Fruit fly (Drosophila melanogaster) whole organism, wandering third instar larva: ENCODE measurements around the gene emc.
A peak's percentile ranks its signal among the peaks of the same experiment; 100 is the strongest.

Experiments
- CG32264 ChIP-seq: fragments of 200-800 bp; sonication (Bioruptor generic); optimal IDR thresholded peaks from 2 replicates; lab custom pipeline; 2016; ENCODE audit warnings: missing biosample characterization, missing genetic modification characterization
- CG9705 ChIP-seq: fragments of 200-800 bp; sonication (Bioruptor generic); optimal IDR thresholded peaks from 2 replicates; lab custom pipeline; 2018; ENCODE audit warnings: missing biosample characterization, mild to moderate bottlenecking, missing genetic modification characterization
- CrebA ChIP-seq: fragments of 200-800 bp; sonication (Bioruptor generic); optimal IDR thresholded peaks from 2 replicates; lab custom pipeline; 2016; ENCODE audit warnings: missing biosample characterization, mild to moderate bottlenecking, missing genetic modification characterization, borderline replicate concordance
- Dfd ChIP-seq: fragments of >200 bp; optimal IDR thresholded peaks from 2 replicates; lab custom pipeline; 2017; ENCODE audit warnings: missing biosample characterization, missing genetic modification characterization
- Dif ChIP-seq: fragments of 200-275, 200-300 bp; sonication (Bioruptor generic); optimal IDR thresholded peaks from 2 replicates; lab custom pipeline; 2018; ENCODE audit warnings: missing biosample characterization, missing genetic modification characterization; ENCODE audit not compliant: partially characterized antibody
- GATAd ChIP-seq: sonication (Bioruptor generic); optimal IDR thresholded peaks from 2 replicates; lab custom pipeline; 2016; ENCODE audit warnings: missing biosample characterization, missing genetic modification characterization
- HLH106 ChIP-seq: fragments of 200-800 bp; optimal IDR thresholded peaks from 3 replicates; lab custom pipeline; 2019; ENCODE audit warnings: missing biosample characterization, mild to moderate bottlenecking, missing genetic modification characterization, moderate library complexity
- Hnf4 ChIP-seq: fragments of 200-800 bp; sonication (Bioruptor generic); optimal IDR thresholded peaks from 2 replicates; lab custom pipeline; 2016; ENCODE audit warnings: missing biosample characterization, mild to moderate bottlenecking, missing genetic modification characterization
- Hr78 ChIP-seq: fragments of >200 bp; optimal IDR thresholded peaks from 2 replicates; lab custom pipeline; 2017; ENCODE audit warnings: missing biosample characterization, missing genetic modification characterization
- Hr83 ChIP-seq: fragments of 200-300 bp; sonication (Bioruptor generic); optimal IDR thresholded peaks from 2 replicates; lab custom pipeline; 2016; ENCODE audit warnings: missing biosample characterization, mild to moderate bottlenecking, missing genetic modification characterization, moderate library complexity; ENCODE audit not compliant: poor library complexity, severe bottlenecking
- Jra ChIP-seq: sonication (Bioruptor generic); optimal IDR thresholded peaks from 2 replicates; lab custom pipeline; 2016; ENCODE audit warnings: missing biosample characterization, missing genetic modification characterization
- Mio ChIP-seq: sonication (Bioruptor generic); optimal IDR thresholded peaks from 2 replicates; lab custom pipeline; 2016; ENCODE audit warnings: missing biosample characterization, missing genetic modification characterization
- Myc ChIP-seq: fragments of >200 bp; optimal IDR thresholded peaks from 2 replicates; lab custom pipeline; 2017
- N ChIP-seq: fragments of >200 bp; optimal IDR thresholded peaks from 2 replicates; lab custom pipeline; 2018; ENCODE audit warnings: missing biosample characterization, missing external identifiers, missing genetic modification characterization
- OdsH ChIP-seq: fragments of 200-800 bp; sonication (Bioruptor generic); optimal IDR thresholded peaks from 2 replicates; lab custom pipeline; 2016; ENCODE audit warnings: missing biosample characterization, mild to moderate bottlenecking, missing genetic modification characterization
- Rel ChIP-seq, 2 experiments: fragments of 200-800 bp; sonication (Bioruptor generic) in 1 of 2; optimal IDR thresholded peaks; 2 replicates in 1 of 2; 3 replicates in 1 of 2; lab custom pipeline; 2016 to 2019; ENCODE audit warnings: mild to moderate bottlenecking in 2 of 2, missing biosample characterization in 2 of 2, missing genetic modification characterization in 2 of 2, moderate library complexity in 1 of 2
- Sp1 ChIP-seq: fragments of 200-800 bp; sonication (Bioruptor generic); optimal IDR thresholded peaks from 3 replicates; lab custom pipeline; 2019; ENCODE audit warnings: missing biosample characterization, mild to moderate bottlenecking, missing genetic modification characterization, moderate library complexity
- Vsx2 ChIP-seq: fragments of 200-300, 225-300 bp; sonication (Bioruptor generic); optimal IDR thresholded peaks from 2 replicates; lab custom pipeline; 2018; ENCODE audit warnings: missing biosample characterization, missing genetic modification characterization; ENCODE audit not compliant: partially characterized antibody
- br ChIP-seq: fragments of 200-800 bp; sonication (Bioruptor generic); optimal IDR thresholded peaks from 2 replicates; lab custom pipeline; 2016; ENCODE audit warnings: missing biosample characterization, missing genetic modification characterization
- brk ChIP-seq: fragments of 200-800 bp; sonication (Bioruptor generic); optimal IDR thresholded peaks from 2 replicates; lab custom pipeline; 2016; ENCODE audit warnings: missing biosample characterization, mild to moderate bottlenecking, missing genetic modification characterization
- dl ChIP-seq, 2 experiments: fragments of 175-275, 200-275 bp in 1 of 2; fragments of 200-275 bp in 1 of 2; sonication (Bioruptor generic); optimal IDR thresholded peaks; lab custom pipeline; 2018; ENCODE audit warnings: mild to moderate bottlenecking in 2 of 2, missing biosample characterization in 2 of 2, missing genetic modification characterization in 2 of 2, moderate library complexity in 2 of 2; ENCODE audit not compliant: partially characterized antibody in 2 of 2, insufficient read depth in 1 of 2
- dmrt93B ChIP-seq: fragments of 200-800 bp; sonication (Bioruptor generic); optimal IDR thresholded peaks from 2 replicates; lab custom pipeline; 2018; ENCODE audit warnings: missing biosample characterization, mild to moderate bottlenecking, missing genetic modification characterization
- ey ChIP-seq: fragments of 200-800 bp; sonication (Bioruptor generic); optimal IDR thresholded peaks from 2 replicates; lab custom pipeline; 2016; ENCODE audit warnings: missing biosample characterization, missing genetic modification characterization
- foxo ChIP-seq, 2 experiments: fragments of 200-800 bp; sonication (Bioruptor generic); optimal IDR thresholded peaks; 2 replicates in 1 of 2; 3 replicates in 1 of 2; lab custom pipeline; 2016 to 2017; ENCODE audit warnings: missing biosample characterization in 2 of 2, missing genetic modification characterization in 2 of 2
- fru ChIP-seq: fragments of 200-800 bp; sonication (Bioruptor generic); optimal IDR thresholded peaks from 3 replicates; lab custom pipeline; 2016; ENCODE audit warnings: missing biosample characterization, mild to moderate bottlenecking, missing genetic modification characterization
- h ChIP-seq: fragments of 200-800 bp; sonication (Bioruptor generic); optimal IDR thresholded peaks from 3 replicates; lab custom pipeline; 2016; ENCODE audit warnings: missing biosample characterization, mild to moderate bottlenecking, missing genetic modification characterization
- jim ChIP-seq: fragments of 175-275, 200-325 bp; sonication (Bioruptor generic); optimal IDR thresholded peaks from 2 replicates; lab custom pipeline; 2016; ENCODE audit warnings: missing biosample characterization, mild to moderate bottlenecking, missing genetic modification characterization
- lola ChIP-seq: fragments of >200 bp; optimal IDR thresholded peaks from 2 replicates; lab custom pipeline; 2017; ENCODE audit warnings: missing biosample characterization, missing genetic modification characterization
- pan ChIP-seq: fragments of >200 bp; optimal IDR thresholded peaks from 2 replicates; lab custom pipeline; 2017
- psq ChIP-seq: fragments of 200-800 bp; sonication (Bioruptor generic); optimal IDR thresholded peaks from 3 replicates; lab custom pipeline; 2017; ENCODE audit warnings: missing biosample characterization, mild to moderate bottlenecking, missing genetic modification characterization, moderate library complexity
- rgr ChIP-seq: fragments of 200-800 bp; sonication (Bioruptor generic); optimal IDR thresholded peaks from 3 replicates; lab custom pipeline; 2016; ENCODE audit warnings: missing biosample characterization, mild to moderate bottlenecking, missing genetic modification characterization
- sage ChIP-seq: fragments of 200-800 bp; sonication (Bioruptor generic); optimal IDR thresholded peaks from 2 replicates; lab custom pipeline; 2016; ENCODE audit warnings: missing biosample characterization, mild to moderate bottlenecking, missing genetic modification characterization
- sv ChIP-seq: fragments of 200-800 bp; sonication (Bioruptor generic); optimal IDR thresholded peaks from 3 replicates; lab custom pipeline; 2016; ENCODE audit warnings: missing biosample characterization, missing genetic modification characterization
- tai ChIP-seq: sonication (Bioruptor generic); optimal IDR thresholded peaks from 2 replicates; lab custom pipeline; 2016; ENCODE audit warnings: missing biosample characterization, missing genetic modification characterization
- usp ChIP-seq: fragments of >200 bp; optimal IDR thresholded peaks from 2 replicates; lab custom pipeline; 2017; ENCODE audit warnings: missing biosample characterization, missing genetic modification characterization
- woc ChIP-seq: sonication (Bioruptor generic); optimal IDR thresholded peaks from 2 replicates; lab custom pipeline; 2016; ENCODE audit warnings: missing biosample characterization, mild to moderate bottlenecking, missing genetic modification characterization

Gene emc

dm6 chr3L:785726-786351 is 36.6 kb downstream of the emc start:
- TF ChIP-seq Vsx2 (GFP tag; lab: Kevin White, UChicago) (no peak), woc (GFP tag; lab: Kevin White, UChicago) (peak; percentile 34), foxo (GFP tag; optimal IDR thresholded peaks at IDR 0.05; lab: Kevin White, UChicago) (peak in 1 of 2 experiments; percentile 69), Hnf4 (peak; percentile 44), fru (GFP tag; lab: Kevin White, UChicago) (peak; percentile 72), HLH106 (tag; lab: Kevin White, UChicago) (peak; percentile 46), rgr (peak; percentile 41), CG9705 (GFP tag; lab: Kevin White, UChicago) (no peak), CG32264 (no peak), OdsH (peak; percentile 35), psq (GFP tag; lab: Kevin White, UChicago) (peak; percentile 34), ey (GFP tag; lab: Kevin White, UChicago) (peak; percentile 58), dmrt93B (GFP tag; lab: Kevin White, UChicago) (peak; percentile 14), br (peak; percentile 54), Sp1 (GFP tag; lab: Kevin White, UChicago) (peak; percentile 18), h (GFP tag; lab: Kevin White, UChicago) (peak; percentile 66)

- TF ChIP-seq Vsx2 (GFP tag; lab: Kevin White, UChicago): no peak
- TF ChIP-seq rgr: no peak
- TF ChIP-seq sage: no peak
- TF ChIP-seq OdsH: no peak
- no peak for TF ChIP-seq Hr83
- TF ChIP-seq CrebA (GFP tag; lab: Kevin White, UChicago): no peak
- TF ChIP-seq Dfd (GFP tag; lab: Kevin White, UChicago): no peak
- TF ChIP-seq woc (GFP tag; lab: Kevin White, UChicago): no peak
- no peak for TF ChIP-seq jim (GFP tag; lab: Kevin White, UChicago)
- TF ChIP-seq Dif (GFP tag; lab: Kevin White, UChicago): no peak
- TF ChIP-seq Jra (GFP tag; lab: Kevin White, UChicago): no peak
- no peak for TF ChIP-seq Sp1 (GFP tag; lab: Kevin White, UChicago)
- no peak for TF ChIP-seq foxo (GFP tag; optimal IDR thresholded peaks at IDR 0.05; lab: Kevin White, UChicago)
- TF ChIP-seq, all 38 proteins: peak for 0
Observed at dm6 chr3L:786835-787234, 37.6 kb downstream of the emc start.

- no peak for TF ChIP-seq Dfd (GFP tag; lab: Kevin White, UChicago)
- TF ChIP-seq sv: no peak
Observed at dm6 chr3L:787635-788034, 38.4 kb downstream of the emc start.

- no peak for TF ChIP-seq Rel (GFP tag; optimal IDR thresholded peaks at IDR 0.05; lab: Kevin White, UChicago)
- TF ChIP-seq Rel (tag; optimal IDR thresholded peaks at IDR 0.05; lab: Kevin White, UChicago): no peak
- TF ChIP-seq Myc (lab: Kevin White, UChicago): no peak
- TF ChIP-seq dl (GFP tag; optimal IDR thresholded peaks at IDR 0.05; lab: Kevin White, UChicago; ENCODE audit: insufficient read depth in 1 of 2, partially characterized antibody in 2 of 2): no peak
- TF ChIP-seq Sp1 (GFP tag; lab: Kevin White, UChicago): no peak
- TF ChIP-seq CG32264: no peak
Observed at dm6 chr3L:788961-789360, 39.8 kb downstream of the emc start.

- no peak for TF ChIP-seq Vsx2 (GFP tag; lab: Kevin White, UChicago)
- no peak for TF ChIP-seq pan (lab: Kevin White, UChicago)
- TF ChIP-seq ey (GFP tag; lab: Kevin White, UChicago): peak; percentile 62
- peak; percentile 45 for TF ChIP-seq rgr
- TF ChIP-seq Hnf4: peak; percentile 62
- peak in 1 of 2 experiments; percentile 42 for TF ChIP-seq foxo (GFP tag; optimal IDR thresholded peaks at IDR 0.05; lab: Kevin White, UChicago)
- peak; percentile 10 for TF ChIP-seq Jra (GFP tag; lab: Kevin White, UChicago)
- no peak for TF ChIP-seq lola
- no peak for TF ChIP-seq brk (GFP tag; lab: Kevin White, UChicago)
- TF ChIP-seq tai (GFP tag; lab: Kevin White, UChicago): no peak
- no peak for TF ChIP-seq sage
- TF ChIP-seq h (GFP tag; lab: Kevin White, UChicago): peak; percentile 84
- no peak for TF ChIP-seq jim (GFP tag; lab: Kevin White, UChicago)
- peak; percentile 35 for TF ChIP-seq CG9705 (GFP tag; lab: Kevin White, UChicago)
- TF ChIP-seq dmrt93B (GFP tag; lab: Kevin White, UChicago): peak; percentile 26
- TF ChIP-seq Mio (GFP tag; lab: Kevin White, UChicago): no peak
- peak; percentile 38 for TF ChIP-seq Sp1 (GFP tag; lab: Kevin White, UChicago)
- TF ChIP-seq CG32264: no peak
- TF ChIP-seq usp (GFP tag; lab: Kevin White, UChicago): no peak
- no peak for TF ChIP-seq Dfd (GFP tag; lab: Kevin White, UChicago)
- no peak for TF ChIP-seq N (GFP tag; lab: Kevin White, UChicago)
- TF ChIP-seq GATAd: no peak
- TF ChIP-seq HLH106 (tag; lab: Kevin White, UChicago): peak; percentile 59
- no peak for TF ChIP-seq Hr78 (GFP tag; lab: Kevin White, UChicago)
- peak; percentile 62 for TF ChIP-seq br
- TF ChIP-seq fru (GFP tag; lab: Kevin White, UChicago): peak; percentile 42
- TF ChIP-seq woc (GFP tag; lab: Kevin White, UChicago): peak; percentile 22
- peak; percentile 11 for TF ChIP-seq sv
Observed at dm6 chr3L:791251-791991, 42.2 kb downstream of the emc start.
